Worm (Caenorhabditis elegans) whole organism, early embryonic: Measurements from ENCODE around the gene dmsr-14.

ENCODE experiments used
- B0310.2 ChIP-seq: sonication (generic microtip); optimal IDR thresholded peaks from 2 replicates; lab custom pipeline; 2016; ENCODE audit warnings: mild to moderate bottlenecking, missing genetic modification characterization, missing compliant biosample characterization
- aly-1 ChIP-seq: sonication (generic microtip); optimal IDR thresholded peaks from 2 replicates; lab custom pipeline; 2016; ENCODE audit warnings: missing genetic modification characterization, missing compliant biosample characterization
- ama-1 ChIP-seq: fragments of 150-350 bp; optimal IDR thresholded peaks from 2 replicates; lab custom pipeline; 2014
- ceh-13 ChIP-seq: fragments of 200-800 bp; sonication (Bioruptor generic); optimal IDR thresholded peaks from 2 replicates; lab custom pipeline; 2018; ENCODE audit warnings: mild to moderate bottlenecking, missing genetic modification characterization, missing compliant biosample characterization
- flt-1 ChIP-seq: fragments of 200-800 bp; sonication (Bioruptor generic); IDR thresholded peaks from 2 replicates; pipeline ENCODE4 v1.3.6; 2022; ENCODE audit warnings: missing genetic modification characterization, missing compliant biosample characterization
- pes-1 ChIP-seq: fragments of 200-800 bp; sonication (Bioruptor generic); IDR thresholded peaks from 2 replicates; pipeline ENCODE4 v1.3.6; 2022; ENCODE audit warnings: missing genetic modification reagents, missing genetic modification characterization, missing compliant biosample characterization
- scrt-1 ChIP-seq: fragments of 200-800 bp; sonication (Bioruptor generic); IDR thresholded peaks from 2 replicates; pipeline ENCODE4 v1.3.6; 2022; ENCODE audit warnings: missing genetic modification characterization, missing compliant biosample characterization
- sea-1 ChIP-seq: fragments of 200-800 bp; sonication (Bioruptor generic); conservative IDR thresholded peaks from 2 replicates; pipeline ENCODE4 v1.3.6; 2022; ENCODE audit warnings: missing genetic modification characterization, missing compliant biosample characterization
- tra-4 ChIP-seq: sonication (generic microtip); optimal IDR thresholded peaks from 2 replicates; lab custom pipeline; 2017; ENCODE audit warnings: missing genetic modification characterization, missing compliant biosample characterization

DNA sequence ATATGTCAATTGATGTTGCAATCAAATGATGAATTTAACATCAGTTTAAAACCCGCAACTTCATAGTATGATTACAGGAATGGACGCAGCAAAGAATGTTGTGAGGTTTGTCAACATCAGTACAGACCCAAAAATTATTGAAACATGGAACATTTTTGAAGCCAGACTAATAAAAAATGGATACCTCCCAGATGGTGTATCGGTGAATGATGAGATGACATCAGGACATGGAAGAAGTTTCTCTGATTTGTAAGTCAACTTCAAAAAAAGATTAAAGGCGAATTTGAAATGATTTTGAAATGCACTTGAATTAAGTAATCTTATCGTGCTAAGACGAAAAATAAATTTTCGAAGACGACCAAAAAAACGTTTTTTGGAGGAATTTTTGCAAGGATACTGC lies 3.2 kb downstream of the dmsr-14 start:
- TF ChIP-seq aly-1 (tag; lab: Kevin White, UChicago) (no peak), flt-1 (no peak), B0310.2 (no peak), ama-1 (lab: Kevin White, UChicago) (no peak), ceh-13 (GFP tag; lab: Kevin White, UChicago) (no peak), sea-1 (GFP tag; lab: Robert Waterston, UW) (no peak), pes-1 (GFP tag; lab: Robert Waterston, UW) (no peak), tra-4 (no peak), scrt-1 (no peak)
